Worm (Caenorhabditis elegans): ENCODE results near the gene F13H8.1.

The F13H8.1 gene

DNA sequence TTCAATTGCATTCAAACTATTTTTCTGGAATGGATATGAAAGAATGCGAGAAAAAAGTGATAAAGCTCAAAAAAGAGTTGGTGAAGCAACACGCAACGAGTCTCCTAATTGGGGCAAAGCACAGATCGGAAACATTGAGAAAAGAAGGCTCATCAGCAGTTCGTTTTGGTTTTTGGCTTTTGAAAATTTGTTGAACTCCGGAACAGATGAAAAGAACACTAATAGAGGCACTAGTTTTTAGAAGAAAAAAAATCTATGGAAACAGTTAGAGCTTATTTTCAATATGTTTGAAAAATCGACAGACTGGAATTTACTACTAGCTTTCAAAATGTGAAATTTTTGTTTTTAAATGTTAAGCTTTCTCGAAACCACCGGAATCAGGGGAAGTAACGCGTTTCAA is 28.7 kb downstream of the F13H8.1 start:
- no peak for TF ChIP-seq F33H1.4 (GFP tag; IDR thresholded peaks at IDR 0.05)
- TF ChIP-seq hrde-1 (tag; optimal IDR thresholded peaks at IDR 0.05; ENCODE audit: borderline replicate concordance): no peak
- no peak for TF ChIP-seq ZK185.1 (tag; optimal IDR thresholded peaks at IDR 0.05; ENCODE audit: poor library complexity, severe bottlenecking)
- TF ChIP-seq nfyb-1 (GFP tag; IDR thresholded peaks at IDR 0.05): no peak
- TF ChIP-seq tbp1 (GFP tag; optimal IDR thresholded peaks at IDR 0.05): no peak
- no peak for TF ChIP-seq B0035.1 (tag; optimal IDR thresholded peaks at IDR 0.05)
- TF ChIP-seq nhr-90 (tag; optimal IDR thresholded peaks at IDR 0.05): no peak
- no peak for TF ChIP-seq let-607 (tag; optimal IDR thresholded peaks at IDR 0.05)
- no peak for TF ChIP-seq lsy-27 (tag; optimal IDR thresholded peaks at IDR 0.05; ENCODE audit: borderline replicate concordance, insufficient read depth)
- TF ChIP-seq nhr-120 (GFP tag; IDR thresholded peaks at IDR 0.05): no peak
- no peak for TF ChIP-seq lag-1 (GFP tag; IDR thresholded peaks at IDR 0.05)

DNA sequence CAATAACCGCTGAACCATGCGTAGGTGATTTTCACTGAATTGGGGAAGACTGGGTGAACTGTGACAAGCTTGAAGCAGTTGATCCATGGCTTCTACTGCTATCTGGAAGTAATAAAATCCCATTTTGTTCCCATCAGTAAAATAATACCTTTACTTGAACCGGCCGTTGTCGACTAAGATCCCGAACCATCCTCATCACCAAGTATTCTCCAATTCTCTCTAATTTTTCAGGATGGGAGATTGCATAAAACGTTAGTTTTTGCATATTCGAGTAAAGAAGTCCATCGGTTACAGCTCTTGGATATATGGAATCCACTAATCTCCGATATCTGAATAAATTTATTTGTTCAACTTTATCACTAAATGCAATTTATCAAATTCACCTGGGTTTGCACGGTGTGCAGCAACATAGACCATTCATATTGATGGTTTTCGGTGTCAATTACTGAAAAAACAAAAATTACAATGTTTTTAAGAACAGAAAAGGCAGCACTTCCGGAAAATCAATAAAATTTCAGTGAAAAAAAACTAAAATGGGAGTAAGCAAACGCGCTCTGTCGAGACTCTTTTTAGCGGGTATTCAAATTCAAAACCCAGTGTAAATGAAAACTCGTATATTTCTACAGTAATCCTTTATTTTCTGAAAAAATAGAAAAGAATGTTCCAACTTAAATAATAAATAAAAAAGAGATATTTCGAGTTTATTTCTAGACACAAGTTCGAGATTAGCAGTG is 37.6 kb downstream of the F13H8.1 start, which contains the start of gene efr-3:
efr-3 (minus strand) TSS at position 505 of the 734 bp plus-strand sequence.
- TF ChIP-seq dpff-1 (tag; optimal IDR thresholded peaks at IDR 0.05): no peak
- no peak for TF ChIP-seq zfh-2 (GFP tag; conservative IDR thresholded peaks at IDR 0.05)
- no peak for TF ChIP-seq ccch-3 (GFP tag; optimal IDR thresholded peaks at IDR 0.05)
- no peak for TF ChIP-seq xnd-1 (tag; optimal IDR thresholded peaks at IDR 0.05)
- no peak for TF ChIP-seq nhr-27 (tag; optimal IDR thresholded peaks at IDR 0.05)
- peak; percentile 92 for TF ChIP-seq F23B12.7 (tag; optimal IDR thresholded peaks at IDR 0.05; ENCODE audit: insufficient read depth)
- no peak for TF ChIP-seq ztf-18 (tag; optimal IDR thresholded peaks at IDR 0.05)
- no peak for TF ChIP-seq egl-18 (GFP tag; IDR thresholded peaks at IDR 0.05)
- TF ChIP-seq Y79H2A.3 (GFP tag; conservative IDR thresholded peaks at IDR 0.05): no peak
- no peak for TF ChIP-seq aptf-3 (GFP tag; IDR thresholded peaks at IDR 0.05)
- TF ChIP-seq unc-62 (GFP tag; optimal IDR thresholded peaks at IDR 0.05): no peak
- TF ChIP-seq efl-1 (GFP tag; optimal IDR thresholded peaks at IDR 0.05): peak; percentile 66
- no peak for TF ChIP-seq Y53F4B.3 (GFP tag; IDR thresholded peaks at IDR 0.05)
- no peak for TF ChIP-seq snpc-4 (GFP tag; optimal IDR thresholded peaks at IDR 0.05)
- TF ChIP-seq snpc-4 (tag; optimal IDR thresholded peaks at IDR 0.05): no peak
- no peak for TF ChIP-seq K11D2.4 (GFP tag; IDR thresholded peaks at IDR 0.05)
- no peak for TF ChIP-seq attf-6 (GFP tag; IDR thresholded peaks at IDR 0.05)
- no peak for TF ChIP-seq B0336.3 (GFP tag; IDR thresholded peaks at IDR 0.05)
- TF ChIP-seq ceh-58 (GFP tag; IDR thresholded peaks at IDR 0.05): no peak
- no peak for TF ChIP-seq hrde-1 (tag; optimal IDR thresholded peaks at IDR 0.05; ENCODE audit: borderline replicate concordance)
- TF ChIP-seq tbp1 (GFP tag; optimal IDR thresholded peaks at IDR 0.05): no peak
- no peak for TF ChIP-seq F49E8.2 (tag; optimal IDR thresholded peaks at IDR 0.05; ENCODE audit: insufficient read depth)
- no peak for TF ChIP-seq T26A5.8 (tag; optimal IDR thresholded peaks at IDR 0.05)
- TF ChIP-seq lin-35 (GFP tag; optimal IDR thresholded peaks at IDR 0.05): peak in 1 of 3 experiments; percentile 52
- TF ChIP-seq akir-1 (GFP tag; optimal IDR thresholded peaks at IDR 0.05): no peak
- TF ChIP-seq lag-1 (GFP tag; IDR thresholded peaks at IDR 0.05): no peak
- no peak for TF ChIP-seq mes-4 (tag; optimal IDR thresholded peaks at IDR 0.05)
- TF ChIP-seq lin-40 (tag; optimal IDR thresholded peaks at IDR 0.05): no peak
- peak; percentile 84 for TF ChIP-seq lin-54 (GFP tag; optimal IDR thresholded peaks at IDR 0.05)
- TF ChIP-seq somi-1 (GFP tag; optimal IDR thresholded peaks at IDR 0.05): no peak
- no peak for TF ChIP-seq nhr-120 (GFP tag; IDR thresholded peaks at IDR 0.05)
- no peak for TF ChIP-seq rpc-1 (optimal IDR thresholded peaks at IDR 0.05)
- no peak for TF ChIP-seq rpc-1 (tag; optimal IDR thresholded peaks at IDR 0.05)
- no peak for TF ChIP-seq rcor-1 (GFP tag; IDR thresholded peaks at IDR 0.05)
- no peak for TF ChIP-seq ceh-79 (tag; optimal IDR thresholded peaks at IDR 0.05)
- no peak for TF ChIP-seq egl-44 (GFP tag; IDR thresholded peaks at IDR 0.05)
- no peak for TF ChIP-seq ceh-40 (GFP tag; IDR thresholded peaks at IDR 0.05)
- TF ChIP-seq F39B2.1 (GFP tag; IDR thresholded peaks at IDR 0.05): no peak
- peak; percentile 64 for TF ChIP-seq dpl-1 (GFP tag; optimal IDR thresholded peaks at IDR 0.05)
